Fruit fly (Drosophila melanogaster) whole organism, embryonic: Measurements from ENCODE around the gene CG10674.

Source experiments
- Aef1 ChIP-seq: fragments of 200-800 bp; sonication (Bioruptor generic); IDR thresholded peaks from 3 replicates; pipeline ENCODE4 v1.3.6; 2022; ENCODE audit warnings: missing biosample characterization, missing genetic modification characterization
- Atf3 ChIP-seq: fragments of 200-800 bp; sonication (Bioruptor generic); optimal IDR thresholded peaks from 3 replicates; lab custom pipeline; 2016; ENCODE audit warnings: missing biosample characterization, missing genetic modification characterization
- Bteb2 ChIP-seq: fragments of 200-800 bp; sonication (Bioruptor generic); optimal IDR thresholded peaks from 2 replicates; lab custom pipeline; 2016; ENCODE audit warnings: missing biosample characterization, missing genetic modification characterization
- CG10274 ChIP-seq: fragments of 200-800 bp; sonication (Bioruptor generic); optimal IDR thresholded peaks from 3 replicates; lab custom pipeline; 2017; ENCODE audit warnings: missing biosample characterization, mild to moderate bottlenecking, missing genetic modification characterization
- CG10959 ChIP-seq: fragments of 200-800 bp; sonication (Bioruptor generic); IDR thresholded peaks from 2 replicates; pipeline ENCODE4 v1.3.6; 2022; ENCODE audit warnings: missing biosample characterization, missing genetic modification characterization
- CG12769 ChIP-seq: fragments of 200-800 bp; sonication (Bioruptor generic); optimal IDR thresholded peaks from 2 replicates; lab custom pipeline; 2019; ENCODE audit warnings: missing biosample characterization, mild to moderate bottlenecking, missing genetic modification characterization, moderate library complexity
- CG14710 ChIP-seq: fragments of 200-800 bp; sonication (Bioruptor generic); optimal IDR thresholded peaks from 3 replicates; lab custom pipeline; 2019; ENCODE audit warnings: missing biosample characterization, mild to moderate bottlenecking, missing genetic modification characterization, moderate library complexity
- CG1647 ChIP-seq: fragments of 200-800 bp; sonication (Bioruptor generic); optimal IDR thresholded peaks from 3 replicates; lab custom pipeline; 2016; ENCODE audit warnings: missing biosample characterization, missing genetic modification characterization
- CG16815 ChIP-seq: fragments of 200-800 bp; sonication (Bioruptor generic); optimal IDR thresholded peaks from 3 replicates; lab custom pipeline; 2017; ENCODE audit warnings: missing biosample characterization, mild to moderate bottlenecking, missing genetic modification characterization
- CG16863 ChIP-seq: fragments of 200-800 bp; sonication (Bioruptor generic); optimal IDR thresholded peaks from 3 replicates; lab custom pipeline; 2016; ENCODE audit warnings: missing biosample characterization, missing genetic modification characterization
- CG18011 ChIP-seq: fragments of 200-800 bp; sonication (Bioruptor generic); optimal IDR thresholded peaks from 2 replicates; lab custom pipeline; 2017; ENCODE audit warnings: missing biosample characterization, missing genetic modification characterization, mild to moderate bottlenecking, moderate library complexity, missing genotype
- CG18476 ChIP-seq: fragments of 200-800 bp; sonication (Bioruptor generic); optimal IDR thresholded peaks from 2 replicates; lab custom pipeline; 2016; ENCODE audit warnings: missing biosample characterization, mild to moderate bottlenecking, missing genetic modification characterization
- CG18619 ChIP-seq: fragments of 200-800 bp; sonication (Bioruptor generic); optimal IDR thresholded peaks from 3 replicates; lab custom pipeline; 2017; ENCODE audit warnings: missing biosample characterization, mild to moderate bottlenecking, missing genetic modification characterization
- CG18764 ChIP-seq: fragments of 200-800 bp; sonication (Bioruptor generic); optimal IDR thresholded peaks from 3 replicates; lab custom pipeline; 2016; ENCODE audit warnings: missing biosample characterization, missing genetic modification characterization
- CG2120 ChIP-seq: fragments of 200-800 bp; sonication (Bioruptor generic); optimal IDR thresholded peaks from 3 replicates; lab custom pipeline; 2016; ENCODE audit warnings: missing biosample characterization, missing genetic modification characterization
- CG2875 ChIP-seq: fragments of 200-800 bp; sonication (Bioruptor generic); optimal IDR thresholded peaks from 2 replicates; lab custom pipeline; 2017; ENCODE audit warnings: missing biosample characterization, mild to moderate bottlenecking, missing genetic modification characterization, missing genetic modification reagents
- CG3281 ChIP-seq: fragments of 200-800 bp; sonication (Bioruptor generic); optimal IDR thresholded peaks from 3 replicates; lab custom pipeline; 2017; ENCODE audit warnings: missing biosample characterization, mild to moderate bottlenecking, missing genetic modification characterization
- CG33213 ChIP-seq: fragments of 200-800 bp; sonication (Bioruptor generic); optimal IDR thresholded peaks from 3 replicates; lab custom pipeline; 2016; ENCODE audit warnings: missing biosample characterization, missing genetic modification characterization
- CG4360 ChIP-seq: fragments of 200-800 bp; sonication (Bioruptor generic); IDR thresholded peaks from 2 replicates; pipeline ENCODE4 v1.3.6; 2022; ENCODE audit warnings: missing biosample characterization, missing genetic modification characterization
- CG4854 ChIP-seq: fragments of 200-800 bp; sonication (Bioruptor generic); optimal IDR thresholded peaks from 2 replicates; lab custom pipeline; 2016; ENCODE audit warnings: missing biosample characterization, missing genetic modification characterization, inconsistent platforms
- CG8281 ChIP-seq: fragments of 200-800 bp; sonication (Bioruptor generic); optimal IDR thresholded peaks from 2 replicates; lab custom pipeline; 2018; ENCODE audit warnings: missing biosample characterization, mild to moderate bottlenecking, missing genetic modification characterization, moderate library complexity
- CG9437 ChIP-seq: fragments of 200-800 bp; sonication (Bioruptor generic); optimal IDR thresholded peaks from 2 replicates; lab custom pipeline; 2018; ENCODE audit warnings: missing biosample characterization, mild to moderate bottlenecking, missing genetic modification characterization
- CG9727 ChIP-seq: fragments of 200-800 bp; sonication (Bioruptor generic); optimal IDR thresholded peaks from 3 replicates; lab custom pipeline; 2017; ENCODE audit warnings: missing biosample characterization, mild to moderate bottlenecking, missing genetic modification characterization
- Camta ChIP-seq: fragments of 200-800 bp; sonication (Bioruptor generic); optimal IDR thresholded peaks from 2 replicates; lab custom pipeline; 2016; ENCODE audit warnings: missing biosample characterization, missing genetic modification characterization
- D19A ChIP-seq: fragments of 200-800 bp; optimal IDR thresholded peaks from 3 replicates; lab custom pipeline; 2019; ENCODE audit warnings: missing biosample characterization, mild to moderate bottlenecking, missing genetic modification characterization, moderate library complexity
- Dad ChIP-seq: fragments of 200-800 bp; sonication (Bioruptor generic); optimal IDR thresholded peaks from 3 replicates; lab custom pipeline; 2016; ENCODE audit warnings: missing biosample characterization, missing genetic modification characterization
- Doc2 ChIP-seq: fragments of 200-800 bp; sonication (Bioruptor generic); IDR thresholded peaks from 2 replicates; pipeline ENCODE4 v1.3.6; 2022; ENCODE audit warnings: missing biosample characterization, missing genetic modification characterization
- Dp ChIP-seq: fragments of 200-800 bp; sonication (Bioruptor generic); optimal IDR thresholded peaks from 2 replicates; lab custom pipeline; 2018; ENCODE audit warnings: missing biosample characterization, mild to moderate bottlenecking, missing genetic modification characterization, moderate library complexity
- E2f2 ChIP-seq: fragments of 200-800 bp; sonication (Bioruptor generic); IDR thresholded peaks from 2 replicates; pipeline ENCODE4 v1.3.6; 2022; ENCODE audit warnings: missing biosample characterization, missing genetic modification characterization
- H2.0 ChIP-seq: fragments of 200-800 bp; sonication (Bioruptor generic); IDR thresholded peaks from 2 replicates; pipeline ENCODE4 v1.3.6; 2022; ENCODE audit warnings: missing biosample characterization, missing genetic modification characterization
- Hr39 ChIP-seq: fragments of >200 bp; optimal IDR thresholded peaks from 2 replicates; lab custom pipeline; 2017
- NC2α ChIP-seq: fragments of 200-800 bp; sonication (Bioruptor generic); optimal IDR thresholded peaks from 2 replicates; lab custom pipeline; 2016; ENCODE audit warnings: missing biosample characterization, missing genetic modification characterization
- Neu2 ChIP-seq: fragments of 200-800 bp; sonication (Bioruptor generic); optimal IDR thresholded peaks from 3 replicates; lab custom pipeline; 2016; ENCODE audit warnings: missing biosample characterization, missing genetic modification characterization, borderline replicate concordance
- Nf-YC ChIP-seq: fragments of 200-800 bp; optimal IDR thresholded peaks from 3 replicates; lab custom pipeline; 2019; ENCODE audit warnings: missing biosample characterization, mild to moderate bottlenecking, missing genetic modification characterization, moderate library complexity
- Scr ChIP-seq: fragments of 200-800 bp; sonication (Bioruptor generic); IDR thresholded peaks from 2 replicates; pipeline ENCODE4 v1.3.6; 2022; ENCODE audit warnings: missing biosample characterization, missing genetic modification characterization; ENCODE audit not compliant: partially characterized antibody
- Sox102F ChIP-seq: fragments of 200-800 bp; sonication (Bioruptor generic); optimal IDR thresholded peaks from 2 replicates; lab custom pipeline; 2018; ENCODE audit warnings: missing biosample characterization, mild to moderate bottlenecking, missing genetic modification characterization, moderate library complexity
- Taf1 ChIP-seq: fragments of 200-800 bp; sonication (Bioruptor generic); IDR thresholded peaks from 2 replicates; pipeline ENCODE4 v1.3.6; 2022; ENCODE audit warnings: missing biosample characterization, missing genetic modification characterization
- Xrp1 ChIP-seq: fragments of 200-800 bp; sonication (Bioruptor generic); IDR thresholded peaks from 2 replicates; pipeline ENCODE4 v1.3.6; 2022; ENCODE audit warnings: missing biosample characterization, missing genetic modification characterization
- crol ChIP-seq: fragments of 200-800 bp; sonication (Bioruptor generic); IDR thresholded peaks from 2 replicates; pipeline ENCODE4 v1.3.6; 2022; ENCODE audit warnings: missing biosample characterization, missing genetic modification characterization
- ewg ChIP-seq: fragments of 200-800 bp; sonication (Bioruptor generic); optimal IDR thresholded peaks from 3 replicates; lab custom pipeline; 2017; ENCODE audit warnings: mild to moderate bottlenecking, missing biosample characterization, missing genetic modification reagents, missing genetic modification characterization
- gt ChIP-seq: fragments of 200-800 bp; sonication (Bioruptor generic); IDR thresholded peaks from 2 replicates; pipeline ENCODE4 v1.3.6; 2022; ENCODE audit warnings: missing biosample characterization, missing genetic modification characterization
- ind ChIP-seq: fragments of 200-800 bp; sonication (Bioruptor generic); optimal IDR thresholded peaks from 3 replicates; lab custom pipeline; 2016; ENCODE audit warnings: missing biosample characterization, missing genetic modification characterization
- insv ChIP-seq, 2 experiments: fragments of 200-800 bp; sonication (Bioruptor generic); optimal IDR thresholded peaks; 3 replicates each; lab custom pipeline; 2016 to 2018; ENCODE audit warnings: missing biosample characterization in 2 of 2, missing genetic modification characterization in 2 of 2
- jumu ChIP-seq: fragments of 200-800 bp; sonication (Bioruptor generic); optimal IDR thresholded peaks from 3 replicates; lab custom pipeline; 2016; ENCODE audit warnings: missing biosample characterization, missing genetic modification characterization
- mam ChIP-seq: fragments of 200-800 bp; sonication (Bioruptor generic); optimal IDR thresholded peaks from 3 replicates; lab custom pipeline; 2016; ENCODE audit warnings: missing biosample characterization, missing genetic modification characterization
- pita ChIP-seq: fragments of 200-800 bp; sonication (Bioruptor generic); optimal IDR thresholded peaks from 2 replicates; lab custom pipeline; 2017; ENCODE audit warnings: missing biosample characterization, mild to moderate bottlenecking, missing genetic modification characterization
- pum ChIP-seq: fragments of 200-800 bp; sonication (Bioruptor generic); optimal IDR thresholded peaks from 2 replicates; lab custom pipeline; 2016; ENCODE audit warnings: missing biosample characterization, missing genetic modification characterization
- pzg ChIP-seq: fragments of 200-800 bp; sonication (Bioruptor generic); optimal IDR thresholded peaks from 3 replicates; lab custom pipeline; 2018; ENCODE audit warnings: missing biosample characterization, mild to moderate bottlenecking, missing genetic modification characterization, moderate library complexity
- sisA ChIP-seq: fragments of 200-800 bp; sonication (Bioruptor generic); IDR thresholded peaks from 2 replicates; pipeline ENCODE4 v1.3.6; 2022; ENCODE audit warnings: missing biosample characterization, missing genetic modification characterization
- tap ChIP-seq: fragments of 200-800 bp; optimal IDR thresholded peaks from 3 replicates; lab custom pipeline; 2019; ENCODE audit warnings: missing biosample characterization, mild to moderate bottlenecking, missing genetic modification characterization, moderate library complexity
- twi ChIP-seq: fragments of 200-800 bp; optimal IDR thresholded peaks from 2 replicates; lab custom pipeline; 2019; ENCODE audit warnings: missing biosample characterization, mild to moderate bottlenecking, missing genetic modification characterization, moderate library complexity
- vfl ChIP-seq: fragments of 200-800 bp; sonication (Bioruptor generic); optimal IDR thresholded peaks from 2 replicates; lab custom pipeline; 2016; ENCODE audit warnings: missing biosample characterization, missing genetic modification characterization

The CG10674 gene

dm6 chr3L:5182994-5183566, 47.0 kb upstream of the CG10674 start (continued):
- TF ChIP-seq Sox102F (no peak), Doc2 (GFP tag; lab: Robert Waterston, UW) (no peak), Bteb2 (no peak), CG1647 (GFP tag; lab: Kevin White, UChicago) (peak; percentile 15), CG2875 (GFP tag; lab: Kevin White, UChicago) (no peak), D19A (peak; percentile 2), pum (GFP tag; lab: Kevin White, UChicago) (no peak), crol (GFP tag; lab: Robert Waterston, UW) (no peak), gt (GFP tag; lab: Robert Waterston, UW) (no peak), Camta (GFP tag; lab: Kevin White, UChicago) (no peak), Xrp1 (GFP tag; lab: Robert Waterston, UW) (no peak), Neu2 (no peak), CG9437 (GFP tag; lab: Kevin White, UChicago) (no peak), insv (GFP tag; optimal IDR thresholded peaks at IDR 0.05; lab: Kevin White, UChicago) (no peak), pzg (no peak), CG10959 (GFP tag; lab: Robert Waterston, UW) (no peak), tap (tag; lab: Kevin White, UChicago) (no peak), CG16863 (GFP tag; lab: Kevin White, UChicago) (no peak), twi (no peak), Scr (GFP tag; lab: Robert Waterston, UW) (no peak), Dp (no peak), CG4360 (GFP tag; lab: Robert Waterston, UW) (no peak), Taf1 (GFP tag; lab: Robert Waterston, UW) (no peak), H2.0 (GFP tag; lab: Robert Waterston, UW) (no peak), CG9727 (GFP tag; lab: Kevin White, UChicago) (peak; percentile 0), ewg (no peak), mam (GFP tag; lab: Kevin White, UChicago) (peak; percentile 8), CG12769 (tag; lab: Kevin White, UChicago) (no peak), Nf-YC (no peak), vfl (no peak), CG18011 (GFP tag; lab: Kevin White, UChicago) (no peak), Aef1 (GFP tag; lab: Robert Waterston, UW) (no peak), CG14710 (tag; lab: Kevin White, UChicago) (no peak), CG16815 (GFP tag; lab: Kevin White, UChicago) (no peak), CG33213 (GFP tag; lab: Kevin White, UChicago) (no peak), pita (GFP tag; lab: Kevin White, UChicago) (no peak), CG18764 (GFP tag; lab: Kevin White, UChicago) (no peak), E2f2 (GFP tag; lab: Robert Waterston, UW) (no peak), Hr39 (lab: Kevin White, UChicago) (no peak), Dad (GFP tag; lab: Kevin White, UChicago) (no peak), Atf3 (GFP tag; lab: Kevin White, UChicago) (no peak), CG4854 (GFP tag; lab: Kevin White, UChicago) (no peak), NC2α (no peak), CG3281 (GFP tag; lab: Kevin White, UChicago) (no peak), sisA (GFP tag; lab: Robert Waterston, UW) (no peak), CG8281 (tag; lab: Kevin White, UChicago) (no peak), CG10274 (GFP tag; lab: Kevin White, UChicago) (no peak), CG18476 (GFP tag; lab: Kevin White, UChicago) (no peak), ind (peak; percentile 6), CG2120 (GFP tag; lab: Kevin White, UChicago) (peak; percentile 44), CG18619 (GFP tag; lab: Kevin White, UChicago) (no peak), jumu (no peak)
